Worm (Caenorhabditis elegans) whole organism, L4 larva: ENCODE results near the gene C13B4.1.
A peak's percentile ranks its signal among the peaks of the same experiment; 100 is the strongest.

Experiments used
- F49E8.2 ChIP-seq: sonication (generic microtip); optimal IDR thresholded peaks from 2 replicates; lab custom pipeline; 2016; ENCODE audit warnings: missing compliant biosample characterization, mild to moderate bottlenecking, missing genetic modification characterization, borderline replicate concordance
- T26A8.4 ChIP-seq: fragments of 200-800 bp; sonication (Bioruptor generic); IDR thresholded peaks from 2 replicates; pipeline ENCODE4 v1.3.6; 2022; ENCODE audit warnings: missing genetic modification characterization, missing compliant biosample characterization
- Y105C5A.15 ChIP-seq: fragments of 200-800 bp; sonication (Bioruptor generic); IDR thresholded peaks from 2 replicates; pipeline ENCODE4 v1.3.6; 2022; ENCODE audit warnings: missing genetic modification characterization, missing compliant biosample characterization
- Y48G9A.11 ChIP-seq: fragments of 200-800 bp; sonication (Bioruptor generic); IDR thresholded peaks from 2 replicates; pipeline ENCODE4 v1.3.6; 2022; ENCODE audit warnings: missing genetic modification reagents, missing genetic modification characterization, missing compliant biosample characterization
- aha-1 ChIP-seq: fragments of 150-350 bp; peaks from one replicate; lab custom pipeline; 2014; ENCODE audit warnings: missing biosample characterization, missing genetic modification characterization
- arid-1 ChIP-seq: fragments of 200-800 bp; sonication (Bioruptor generic); conservative IDR thresholded peaks from 2 replicates; pipeline ENCODE4 v1.3.6; 2022; ENCODE audit warnings: missing genetic modification reagents, missing genetic modification characterization, missing compliant biosample characterization
- attf-4 ChIP-seq: sonication (generic microtip); optimal IDR thresholded peaks from 3 replicates; lab custom pipeline; 2017; ENCODE audit warnings: missing biosample characterization, missing genetic modification characterization
- ceh-44 ChIP-seq: fragments of 200-800 bp; sonication (Bioruptor generic); IDR thresholded peaks from 2 replicates; pipeline ENCODE4 v1.3.6; 2022; ENCODE audit warnings: missing genetic modification reagents, missing genetic modification characterization, missing compliant biosample characterization
- ceh-82 ChIP-seq: sonication (generic microtip); optimal IDR thresholded peaks from 2 replicates; lab custom pipeline; 2017; ENCODE audit warnings: missing biosample characterization, missing genetic modification characterization
- daf-19 ChIP-seq: fragments of 200-800 bp; sonication (Bioruptor generic); conservative IDR thresholded peaks from 2 replicates; pipeline ENCODE4 v1.3.6; 2022; ENCODE audit warnings: missing genetic modification characterization, missing compliant biosample characterization
- daf-8 ChIP-seq: fragments of 200-800 bp; sonication (Bioruptor generic); IDR thresholded peaks from 2 replicates; pipeline ENCODE4 v1.3.6; 2022; ENCODE audit warnings: missing genetic modification characterization, missing compliant biosample characterization
- dmd-8 ChIP-seq: fragments of 200-800 bp; sonication (Bioruptor generic); IDR thresholded peaks from 2 replicates; pipeline ENCODE4 v1.3.6; 2022; ENCODE audit warnings: missing genetic modification characterization, missing compliant biosample characterization
- dmd-9 ChIP-seq: fragments of 200-800 bp; sonication (Bioruptor generic); IDR thresholded peaks from 2 replicates; pipeline ENCODE4 v1.3.6; 2022; ENCODE audit warnings: missing genetic modification reagents, missing genetic modification characterization, missing compliant biosample characterization
- dpl-1 ChIP-seq: fragments of 150-350 bp; optimal IDR thresholded peaks from 2 replicates; lab custom pipeline; 2014; ENCODE audit warnings: missing biosample characterization, missing genetic modification reagents, missing genetic modification characterization
- duxl-1 ChIP-seq: sonication (generic microtip); optimal IDR thresholded peaks from 2 replicates; lab custom pipeline; 2016; ENCODE audit warnings: mild to moderate bottlenecking, missing genetic modification characterization, moderate library complexity, missing compliant biosample characterization; ENCODE audit not compliant: poor library complexity
- fkh-10 ChIP-seq: fragments of 150-350 bp; optimal IDR thresholded peaks from 2 replicates; lab custom pipeline; 2014; ENCODE audit warnings: missing biosample characterization, missing genetic modification reagents, missing genetic modification characterization
- fos-1 ChIP-seq: fragments of 150-350 bp; optimal IDR thresholded peaks from 2 replicates; lab custom pipeline; 2014; ENCODE audit warnings: missing biosample characterization, missing genetic modification characterization
- hlh-11 ChIP-seq: fragments of 200-800 bp; sonication (Bioruptor generic); optimal IDR thresholded peaks from 2 replicates; lab custom pipeline; 2018; ENCODE audit warnings: mild to moderate bottlenecking, missing genetic modification characterization, missing compliant biosample characterization
- hlh-30 ChIP-seq: sonication (generic microtip); optimal IDR thresholded peaks from 2 replicates; lab custom pipeline; 2017; ENCODE audit warnings: antibody characterized with exemption, mild to moderate bottlenecking, missing genetic modification characterization, missing compliant biosample characterization; ENCODE audit not compliant: insufficient read depth
- hmg-1.1 ChIP-seq: fragments of 200-800 bp; sonication (Bioruptor generic); IDR thresholded peaks from 2 replicates; pipeline ENCODE4 v1.3.6; 2022; ENCODE audit warnings: missing genetic modification reagents, missing genetic modification characterization, missing compliant biosample characterization
- lim-7 ChIP-seq: fragments of 200-800 bp; sonication (Bioruptor generic); IDR thresholded peaks from 2 replicates; pipeline ENCODE4 v1.3.6; 2022; ENCODE audit warnings: missing genetic modification characterization, missing compliant biosample characterization
- lin-29 ChIP-seq: fragments of 200-800 bp; sonication (Bioruptor generic); IDR thresholded peaks from 2 replicates; pipeline ENCODE4 v1.3.6; 2022; ENCODE audit warnings: missing genetic modification reagents, missing genetic modification characterization, missing compliant biosample characterization
- lin-39 ChIP-seq: fragments of 150-350 bp; optimal IDR thresholded peaks from 2 replicates; lab custom pipeline; 2014; ENCODE audit warnings: missing biosample characterization, missing genetic modification reagents, missing genetic modification characterization
- madf-5 ChIP-seq, 2 experiments: fragments of 200-800 bp; sonication (Bioruptor generic); IDR thresholded peaks; 2 replicates each; pipeline ENCODE4 v1.3.6; 2022; ENCODE audit warnings: missing compliant biosample characterization in 2 of 2, missing genetic modification characterization in 2 of 2
- madf-9 ChIP-seq: fragments of 200-800 bp; sonication (Bioruptor generic); conservative IDR thresholded peaks from 2 replicates; pipeline ENCODE4 v1.3.6; 2022; ENCODE audit warnings: missing genetic modification reagents, missing genetic modification characterization, missing compliant biosample characterization
- mdt-29 ChIP-seq: fragments of 200-800 bp; sonication (Bioruptor generic); IDR thresholded peaks from 2 replicates; pipeline ENCODE4 v1.3.6; 2022; ENCODE audit warnings: missing genetic modification reagents, missing genetic modification characterization, missing compliant biosample characterization
- mep-1 ChIP-seq: fragments of 150-350 bp; sonication (generic microtip); optimal IDR thresholded peaks from 3 replicates; lab custom pipeline; 2014; ENCODE audit warnings: missing biosample characterization, missing genetic modification characterization
- mxl-2 ChIP-seq: fragments of 200-800 bp; sonication (Bioruptor generic); conservative IDR thresholded peaks from 2 replicates; pipeline ENCODE4 v1.3.6; 2022; ENCODE audit warnings: missing genetic modification reagents, missing genetic modification characterization, missing compliant biosample characterization
- mxl-3 ChIP-seq: fragments of 200-800 bp; sonication (Bioruptor generic); optimal IDR thresholded peaks from 2 replicates; lab custom pipeline; 2018; ENCODE audit warnings: mild to moderate bottlenecking, missing genetic modification characterization, missing compliant biosample characterization
- nhr-28 ChIP-seq: fragments of 150-350 bp; optimal IDR thresholded peaks from 2 replicates; lab custom pipeline; 2014; ENCODE audit warnings: missing biosample characterization, missing genetic modification characterization
- nhr-41 ChIP-seq: fragments of 200-800 bp; sonication (Bioruptor generic); IDR thresholded peaks from 2 replicates; pipeline ENCODE4 v1.3.6; 2022; ENCODE audit warnings: missing genetic modification reagents, missing genetic modification characterization, missing compliant biosample characterization
- nhr-42 ChIP-seq: fragments of 200-800 bp; sonication (Bioruptor generic); IDR thresholded peaks from 2 replicates; pipeline ENCODE4 v1.3.6; 2022; ENCODE audit warnings: missing genetic modification characterization, missing compliant biosample characterization
- nhr-76 ChIP-seq: fragments of 150-350 bp; optimal IDR thresholded peaks from 2 replicates; lab custom pipeline; 2014; ENCODE audit warnings: missing biosample characterization, missing genetic modification characterization
- php-3 ChIP-seq: fragments of 200-800 bp; sonication (Bioruptor generic); IDR thresholded peaks from 2 replicates; pipeline ENCODE4 v1.3.6; 2022; ENCODE audit warnings: missing genetic modification reagents, missing genetic modification characterization, missing compliant biosample characterization
- pqm-1 ChIP-seq: sonication (generic microtip); optimal IDR thresholded peaks from 2 replicates; lab custom pipeline; 2017; ENCODE audit warnings: missing biosample characterization, missing genetic modification characterization
- saeg-2 ChIP-seq: fragments of 200-800 bp; sonication (Bioruptor generic); IDR thresholded peaks from 2 replicates; pipeline ENCODE4 v1.3.6; 2022; ENCODE audit warnings: missing genetic modification reagents, missing genetic modification characterization, missing compliant biosample characterization
- spr-1 ChIP-seq: sonication (generic microtip); optimal IDR thresholded peaks from 2 replicates; lab custom pipeline; 2016; ENCODE audit warnings: mild to moderate bottlenecking, missing genetic modification characterization, missing compliant biosample characterization
- tra-1 ChIP-seq: fragments of 200-800 bp; sonication (Bioruptor generic); IDR thresholded peaks from 2 replicates; pipeline ENCODE4 v1.3.6; 2022; ENCODE audit warnings: missing genetic modification reagents, missing genetic modification characterization, missing compliant biosample characterization
- unc-39 ChIP-seq: sonication (generic microtip); optimal IDR thresholded peaks from 2 replicates; lab custom pipeline; 2017; ENCODE audit warnings: missing biosample characterization, missing genetic modification characterization
- unc-62 ChIP-seq, 3 experiments: fragments of 150-350 bp in 1 of 3; sonication (generic microtip); optimal IDR thresholded peaks in 2 of 3; peaks in 1 of 3; 1 replicate in 1 of 3; 2 replicates in 2 of 3; lab custom pipeline; 2014 to 2017; ENCODE audit warnings: missing biosample characterization in 3 of 3, missing genetic modification characterization in 3 of 3, missing genetic modification reagents in 3 of 3, missing genotype in 1 of 3
- vab-7 ChIP-seq: fragments of 200-800 bp; sonication (Bioruptor generic); IDR thresholded peaks from 2 replicates; pipeline ENCODE4 v1.3.6; 2022; ENCODE audit warnings: missing genetic modification reagents, missing genetic modification characterization, missing compliant biosample characterization
- zag-1 ChIP-seq: fragments of 150-350 bp; optimal IDR thresholded peaks from 2 replicates; lab custom pipeline; 2014; ENCODE audit warnings: missing biosample characterization, missing genetic modification characterization
- zfp-2 ChIP-seq: sonication (generic microtip); optimal IDR thresholded peaks from 2 replicates; lab custom pipeline; 2016; ENCODE audit warnings: mild to moderate bottlenecking, missing genetic modification characterization, missing compliant biosample characterization
- zfp-3 ChIP-seq: fragments of 200-800 bp; sonication (Bioruptor generic); conservative IDR thresholded peaks from 2 replicates; pipeline ENCODE4 v1.3.6; 2022; ENCODE audit warnings: missing genetic modification reagents, missing genetic modification characterization, missing compliant biosample characterization
- zip-11 ChIP-seq: fragments of 200-800 bp; sonication (Bioruptor generic); IDR thresholded peaks from 2 replicates; pipeline ENCODE4 v1.3.6; 2022; ENCODE audit warnings: missing genetic modification characterization, missing compliant biosample characterization
- ztf-11 ChIP-seq: fragments of 150-350 bp; optimal IDR thresholded peaks from 2 replicates; lab custom pipeline; 2014; ENCODE audit warnings: missing biosample characterization, missing genetic modification characterization
- ztf-7 ChIP-seq: fragments of 150-350 bp; optimal IDR thresholded peaks from 2 replicates; lab custom pipeline; 2014; ENCODE audit warnings: missing biosample characterization, missing genetic modification characterization

The C13B4.1 gene

ce11 chrII:14455332-14455731, 24.1 kb downstream of the C13B4.1 start, which contains the start of gene dmsr-6:
Gene dmsr-6, plus strand, starts transcription at chrII:14455632.
- TF ChIP-seq ceh-44 (GFP tag; lab: Robert Waterston, UW): no peak
- no peak for TF ChIP-seq mdt-29 (GFP tag; lab: Robert Waterston, UW)
- no peak for TF ChIP-seq duxl-1 (tag; lab: Kevin White, UChicago)
- TF ChIP-seq spr-1 (tag; lab: Kevin White, UChicago): no peak
- no peak for TF ChIP-seq fos-1 (tag; lab: Kevin White, UChicago)
- no peak for TF ChIP-seq lim-7 (GFP tag; lab: Robert Waterston, UW)
- no peak for TF ChIP-seq php-3
- TF ChIP-seq lin-39 (tag; lab: Kevin White, UChicago): no peak

ce11 chrII:14451934-14452333, 27.5 kb downstream of the C13B4.1 start:
- TF ChIP-seq aha-1 (tag; lab: Kevin White, UChicago): peak; percentile 50
- TF ChIP-seq zfp-2 (tag; lab: Kevin White, UChicago): no peak
- TF ChIP-seq hlh-11: no peak
- peak; percentile 45 for TF ChIP-seq fkh-10 (GFP tag; lab: Kevin White, UChicago)
- TF ChIP-seq lim-7 (GFP tag; lab: Robert Waterston, UW): no peak

- TF ChIP-seq arid-1 (GFP tag; lab: Robert Waterston, UW): no peak
- no peak for TF ChIP-seq nhr-41
- no peak for TF ChIP-seq pqm-1 (tag; lab: Kevin White, UChicago)
- no peak for TF ChIP-seq attf-4 (tag; lab: Kevin White, UChicago)
- TF ChIP-seq nhr-76: no peak
- TF ChIP-seq zip-11 (GFP tag; lab: Robert Waterston, UW): no peak
- TF ChIP-seq mxl-3 (GFP tag; lab: Kevin White, UChicago): no peak
- no peak for TF ChIP-seq daf-19 (GFP tag; lab: Robert Waterston, UW)
- no peak for TF ChIP-seq dmd-8 (GFP tag; lab: Robert Waterston, UW)
- peak; percentile 60 for TF ChIP-seq mep-1 (tag; lab: Kevin White, UChicago)
- no peak for TF ChIP-seq tra-1 (GFP tag; lab: Robert Waterston, UW)
- no peak for TF ChIP-seq vab-7 (GFP tag; lab: Robert Waterston, UW)
- no peak for TF ChIP-seq Y105C5A.15 (GFP tag; lab: Robert Waterston, UW)
- TF ChIP-seq zag-1 (tag; lab: Kevin White, UChicago): no peak
- TF ChIP-seq Y48G9A.11 (GFP tag; lab: Robert Waterston, UW): no peak
- TF ChIP-seq dpl-1 (GFP tag; lab: Kevin White, UChicago): peak; percentile 96
- TF ChIP-seq spr-1 (tag; lab: Kevin White, UChicago): no peak
- no peak for TF ChIP-seq dmd-9 (GFP tag; lab: Robert Waterston, UW)
- TF ChIP-seq ceh-44 (GFP tag; lab: Robert Waterston, UW): no peak
- TF ChIP-seq zfp-2 (tag; lab: Kevin White, UChicago): no peak
- TF ChIP-seq daf-8: no peak
- TF ChIP-seq duxl-1 (tag; lab: Kevin White, UChicago): no peak
- TF ChIP-seq nhr-42 (GFP tag; lab: Robert Waterston, UW): no peak
- TF ChIP-seq lim-7 (GFP tag; lab: Robert Waterston, UW): no peak
- TF ChIP-seq fkh-10 (GFP tag; lab: Kevin White, UChicago): peak; percentile 40
- TF ChIP-seq T26A8.4: no peak
- TF ChIP-seq mxl-2 (GFP tag; lab: Robert Waterston, UW): no peak
- no peak for TF ChIP-seq fos-1 (tag; lab: Kevin White, UChicago)
- TF ChIP-seq saeg-2: no peak
- no peak for TF ChIP-seq zfp-3 (GFP tag; lab: Robert Waterston, UW)
- no peak for TF ChIP-seq madf-5 (GFP tag; IDR thresholded peaks at IDR 0.05; lab: Robert Waterston, UW)
- TF ChIP-seq F49E8.2: no peak
- TF ChIP-seq hmg-1.1 (GFP tag; lab: Robert Waterston, UW): peak; percentile 62; the same call in 1 of the 2 replicates
- TF ChIP-seq ztf-11: no peak
- TF ChIP-seq nhr-28 (tag; lab: Kevin White, UChicago): peak; percentile 27
- peak; percentile 70 for TF ChIP-seq hlh-30
- TF ChIP-seq madf-9 (GFP tag; lab: Robert Waterston, UW): no peak
- TF ChIP-seq unc-62 (GFP tag; optimal IDR thresholded peaks at IDR 0.05 in 1 of 2; lab: Kevin White, UChicago): peak in 1 of 2 experiments; percentile 59
- no peak for TF ChIP-seq unc-62 (tag; optimal IDR thresholded peaks at IDR 0.05; lab: Kevin White, UChicago)
- no peak for TF ChIP-seq lin-29
- no peak for TF ChIP-seq unc-39 (tag; lab: Kevin White, UChicago)
- no peak for TF ChIP-seq ceh-82 (tag; lab: Kevin White, UChicago)
- no peak for TF ChIP-seq ztf-7
These were observed 38.3 kb downstream of the C13B4.1 start, which contains the start of gene smg-8 for ce11 chrII:14441144-14441543. Gene smg-8, plus strand, starts transcription at chrII:14441409.
